Fruit fly (Drosophila melanogaster) whole organism, wandering third instar larva: Measurements from ENCODE around the gene gcm.

Experiments used
- Mio ChIP-seq: sonication (Bioruptor generic); optimal IDR thresholded peaks from 2 replicates; lab custom pipeline; 2016; ENCODE audit warnings: missing biosample characterization, missing genetic modification characterization
- dl ChIP-seq, 2 experiments: fragments of 175-275, 200-275 bp in 1 of 2; fragments of 200-275 bp in 1 of 2; sonication (Bioruptor generic); optimal IDR thresholded peaks; lab custom pipeline; 2018; ENCODE audit warnings: mild to moderate bottlenecking in 2 of 2, missing biosample characterization in 2 of 2, missing genetic modification characterization in 2 of 2, moderate library complexity in 2 of 2; ENCODE audit not compliant: partially characterized antibody in 2 of 2, insufficient read depth in 1 of 2
- sv ChIP-seq: fragments of 200-800 bp; sonication (Bioruptor generic); optimal IDR thresholded peaks from 3 replicates; lab custom pipeline; 2016; ENCODE audit warnings: missing biosample characterization, missing genetic modification characterization

DNA sequence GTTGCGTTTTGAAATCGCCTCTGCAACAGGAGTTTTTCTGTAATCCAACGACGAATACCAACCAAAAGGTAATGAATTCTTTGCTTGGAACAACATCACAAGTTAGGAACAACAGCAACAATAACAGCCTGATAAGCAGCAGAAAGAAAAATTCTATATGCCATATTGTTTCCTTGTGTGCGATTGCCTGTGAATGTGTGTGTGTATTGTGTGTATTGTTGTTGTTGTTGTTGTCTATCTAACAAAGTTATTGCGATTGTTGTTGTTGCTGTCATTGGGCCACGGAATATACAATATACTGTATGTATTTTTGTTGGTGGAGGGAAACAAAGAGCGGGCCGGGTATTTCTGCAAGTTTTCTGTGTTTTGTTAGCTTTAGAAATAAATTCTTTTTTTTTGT, 12.4 kb downstream of the gcm start:
- TF ChIP-seq dl (GFP tag; optimal IDR thresholded peaks at IDR 0.05; lab: Kevin White, UChicago; ENCODE audit: insufficient read depth in 1 of 2, partially characterized antibody in 2 of 2) (no peak), Mio (GFP tag; lab: Kevin White, UChicago) (no peak), sv (GFP tag; lab: Kevin White, UChicago) (no peak)
